Fruit fly (Drosophila melanogaster) whole organism, embryonic: ENCODE data around the gene mRpL3.
A peak's percentile ranks its signal among the peaks of the same experiment; 100 is the strongest.

ENCODE experiments used
- Blimp-1 ChIP-seq: fragments of 200-800 bp; sonication (Bioruptor generic); optimal IDR thresholded peaks from 3 replicates; lab custom pipeline; 2018; ENCODE audit warnings: missing biosample characterization, missing genetic modification characterization, mild to moderate bottlenecking, moderate library complexity, missing genetic modification reagents
- CG10654 ChIP-seq: fragments of 200-800 bp; sonication (Bioruptor generic); optimal IDR thresholded peaks from 2 replicates; lab custom pipeline; 2016; ENCODE audit warnings: missing biosample characterization, missing genetic modification characterization
- CG11093 ChIP-seq: fragments of 200-800 bp; sonication (Bioruptor generic); IDR thresholded peaks from 3 replicates; pipeline ENCODE4 v1.3.6; 2022; ENCODE audit warnings: missing biosample characterization, missing genetic modification characterization
- CG11723 ChIP-seq: fragments of 200-800 bp; sonication (Bioruptor generic); optimal IDR thresholded peaks from 2 replicates; lab custom pipeline; 2017; ENCODE audit warnings: missing biosample characterization, mild to moderate bottlenecking, missing genetic modification characterization
- CG12219 ChIP-seq: fragments of 200-800 bp; sonication (Bioruptor generic); optimal IDR thresholded peaks from 3 replicates; lab custom pipeline; 2018; ENCODE audit warnings: missing biosample characterization, mild to moderate bottlenecking, missing genetic modification characterization
- CG12391 ChIP-seq: fragments of 200-800 bp; sonication (Bioruptor generic); optimal IDR thresholded peaks from 3 replicates; lab custom pipeline; 2018; ENCODE audit warnings: missing biosample characterization, mild to moderate bottlenecking, missing genetic modification characterization, moderate library complexity
- CG12942 ChIP-seq: fragments of 200-800 bp; sonication (Bioruptor generic); optimal IDR thresholded peaks from 3 replicates; lab custom pipeline; 2016; ENCODE audit warnings: missing biosample characterization, missing genetic modification characterization
- CG15011 ChIP-seq: fragments of 200-800 bp; sonication (Bioruptor generic); optimal IDR thresholded peaks from 3 replicates; lab custom pipeline; 2018; ENCODE audit warnings: missing biosample characterization, mild to moderate bottlenecking, missing genetic modification characterization
- CG16815 ChIP-seq: fragments of 200-800 bp; sonication (Bioruptor generic); optimal IDR thresholded peaks from 3 replicates; lab custom pipeline; 2017; ENCODE audit warnings: missing biosample characterization, mild to moderate bottlenecking, missing genetic modification characterization
- CG17359 ChIP-seq: fragments of 200-800 bp; sonication (Bioruptor generic); optimal IDR thresholded peaks from 3 replicates; lab custom pipeline; 2018; ENCODE audit warnings: missing biosample characterization, mild to moderate bottlenecking, missing genetic modification characterization, moderate library complexity
- CG2116 ChIP-seq: fragments of 200-800 bp; sonication (Bioruptor generic); optimal IDR thresholded peaks from 3 replicates; lab custom pipeline; 2018; ENCODE audit warnings: missing biosample characterization, mild to moderate bottlenecking, missing genetic modification characterization
- CG2875 ChIP-seq: fragments of 200-800 bp; sonication (Bioruptor generic); optimal IDR thresholded peaks from 2 replicates; lab custom pipeline; 2017; ENCODE audit warnings: missing biosample characterization, mild to moderate bottlenecking, missing genetic modification characterization, missing genetic modification reagents
- CG2889 ChIP-seq: fragments of 200-800 bp; sonication (Bioruptor generic); IDR thresholded peaks from 3 replicates; pipeline ENCODE4 v1.3.6; 2022; ENCODE audit warnings: missing biosample characterization, missing genetic modification characterization
- CG32772 ChIP-seq: fragments of 200-800 bp; sonication (Bioruptor generic); IDR thresholded peaks from 2 replicates; pipeline ENCODE4 v1.3.6; 2022; ENCODE audit warnings: missing biosample characterization, missing genetic modification characterization
- CG4328 ChIP-seq: fragments of 200-800 bp; sonication (Bioruptor generic); optimal IDR thresholded peaks from 3 replicates; lab custom pipeline; 2017; ENCODE audit warnings: missing biosample characterization, missing genetic modification reagents, missing genetic modification characterization
- CG4820 ChIP-seq: fragments of 200-800 bp; sonication (Bioruptor generic); optimal IDR thresholded peaks from 3 replicates; lab custom pipeline; 2016; ENCODE audit warnings: missing biosample characterization, missing genetic modification characterization
- CG6791 ChIP-seq: fragments of 200-800 bp; sonication (Bioruptor generic); IDR thresholded peaks from 3 replicates; pipeline ENCODE4 v1.3.6; 2022; ENCODE audit warnings: missing biosample characterization, missing genetic modification characterization; ENCODE audit not compliant: partially characterized antibody
- CG7372 ChIP-seq: fragments of 200-800 bp; sonication (Bioruptor generic); IDR thresholded peaks from 2 replicates; pipeline ENCODE4 v1.3.6; 2022; ENCODE audit warnings: missing biosample characterization, missing genetic modification characterization
- CG8388 ChIP-seq: fragments of 200-800 bp; sonication (Bioruptor generic); optimal IDR thresholded peaks from 2 replicates; lab custom pipeline; 2019; ENCODE audit warnings: missing biosample characterization, mild to moderate bottlenecking, missing genetic modification characterization, moderate library complexity
- CG8765 ChIP-seq: fragments of 200-800 bp; sonication (Bioruptor generic); IDR thresholded peaks from 2 replicates; pipeline ENCODE4 v1.3.6; 2022; ENCODE audit warnings: missing biosample characterization, missing genetic modification characterization
- CG9727 ChIP-seq: fragments of 200-800 bp; sonication (Bioruptor generic); optimal IDR thresholded peaks from 3 replicates; lab custom pipeline; 2017; ENCODE audit warnings: missing biosample characterization, mild to moderate bottlenecking, missing genetic modification characterization
- Dip2 ChIP-seq: fragments of 200-800 bp; sonication (Bioruptor generic); IDR thresholded peaks from 2 replicates; pipeline ENCODE4 v1.3.6; 2022; ENCODE audit warnings: missing biosample characterization, missing genetic modification characterization
- Dll ChIP-seq: fragments of 200-800 bp; sonication (Bioruptor generic); IDR thresholded peaks from 4 replicates; pipeline ENCODE4 v1.3.6; 2022; ENCODE audit warnings: missing biosample characterization, missing genetic modification characterization; ENCODE audit not compliant: partially characterized antibody
- Eip74EF ChIP-seq, 2 experiments: fragments of 200-800 bp in 1 of 2; fragments of >200 bp in 1 of 2; sonication (Bioruptor generic) in 1 of 2; optimal IDR thresholded peaks; 2 replicates each; lab custom pipeline; 2017 to 2019; ENCODE audit warnings: missing biosample characterization in 2 of 2, missing genetic modification characterization in 2 of 2, mild to moderate bottlenecking in 1 of 2, moderate library complexity in 1 of 2
- Fer2 ChIP-seq: fragments of 200-800 bp; sonication (Bioruptor generic); optimal IDR thresholded peaks from 2 replicates; lab custom pipeline; 2018; ENCODE audit warnings: missing biosample characterization, mild to moderate bottlenecking, missing genetic modification characterization, moderate library complexity
- Med ChIP-seq: fragments of 200-800 bp; sonication (Bioruptor generic); peaks from one replicate; lab custom pipeline; 2016; ENCODE audit warnings: missing biosample characterization, missing genetic modification characterization, mild to moderate bottlenecking, inconsistent platforms, moderate library complexity
- Myb ChIP-seq: fragments of 200-800 bp; sonication (Bioruptor generic); optimal IDR thresholded peaks from 2 replicates; lab custom pipeline; 2016; ENCODE audit warnings: missing biosample characterization, missing genetic modification characterization
- NK7.1 ChIP-seq: fragments of 200-800 bp; sonication (Bioruptor generic); optimal IDR thresholded peaks from 3 replicates; lab custom pipeline; 2016; ENCODE audit warnings: missing biosample characterization, missing genetic modification characterization
- Sry-δ ChIP-seq: fragments of 200-800 bp; sonication (Bioruptor generic); optimal IDR thresholded peaks from 2 replicates; lab custom pipeline; 2016; ENCODE audit warnings: missing biosample characterization, missing genetic modification characterization
- al ChIP-seq: fragments of 200-800 bp; sonication (Bioruptor generic); IDR thresholded peaks from 2 replicates; pipeline ENCODE4 v1.3.6; 2022; ENCODE audit warnings: missing biosample characterization, missing genetic modification characterization
- aop ChIP-seq: fragments of 200-800 bp; sonication (Bioruptor generic); IDR thresholded peaks from 2 replicates; pipeline ENCODE4 v1.3.6; 2022; ENCODE audit warnings: missing biosample characterization, missing genetic modification characterization
- bab2 ChIP-seq: fragments of 200-800 bp; sonication (Bioruptor generic); optimal IDR thresholded peaks from 2 replicates; lab custom pipeline; 2016; ENCODE audit warnings: missing biosample characterization, missing genetic modification characterization
- br ChIP-seq: fragments of >200 bp; optimal IDR thresholded peaks from 2 replicates; lab custom pipeline; 2017
- chif ChIP-seq, 2 experiments: fragments of 200-800 bp; sonication (Bioruptor generic); optimal IDR thresholded peaks; 3 replicates each; lab custom pipeline; 2016; ENCODE audit warnings: missing biosample characterization in 2 of 2, missing genetic modification characterization in 2 of 2
- corto ChIP-seq: fragments of 200-800 bp; sonication (Bioruptor generic); optimal IDR thresholded peaks from 2 replicates; lab custom pipeline; 2016; ENCODE audit warnings: missing biosample characterization, mild to moderate bottlenecking, missing genetic modification characterization, moderate library complexity
- dmrt11E ChIP-seq: fragments of 200-800 bp; sonication (Bioruptor generic); optimal IDR thresholded peaks from 3 replicates; lab custom pipeline; 2018; ENCODE audit warnings: missing biosample characterization, mild to moderate bottlenecking, missing genetic modification characterization, moderate library complexity
- fd96Cb ChIP-seq: fragments of 200-800 bp; sonication (Bioruptor generic); optimal IDR thresholded peaks from 2 replicates; lab custom pipeline; 2018; ENCODE audit warnings: missing biosample characterization, mild to moderate bottlenecking, missing genetic modification characterization, moderate library complexity
- gce ChIP-seq: fragments of 200-800 bp; sonication (Bioruptor generic); IDR thresholded peaks from 3 replicates; pipeline ENCODE4 v1.3.6; 2022; ENCODE audit warnings: missing biosample characterization, missing genetic modification characterization
- gsb ChIP-seq: fragments of 200-800 bp; sonication (Bioruptor generic); IDR thresholded peaks from 2 replicates; pipeline ENCODE4 v1.3.6; 2022; ENCODE audit warnings: missing biosample characterization, missing genetic modification characterization
- ind ChIP-seq: fragments of 200-800 bp; sonication (Bioruptor generic); optimal IDR thresholded peaks from 3 replicates; lab custom pipeline; 2016; ENCODE audit warnings: missing biosample characterization, missing genetic modification characterization
- kah ChIP-seq: fragments of 200-800 bp; sonication (Bioruptor generic); optimal IDR thresholded peaks from 2 replicates; lab custom pipeline; 2018; ENCODE audit warnings: missing biosample characterization, mild to moderate bottlenecking, missing genetic modification characterization
- p53 ChIP-seq: fragments of 200-800 bp; sonication (Bioruptor generic); optimal IDR thresholded peaks from 2 replicates; lab custom pipeline; 2016; ENCODE audit warnings: missing biosample characterization, missing genetic modification characterization
- phol ChIP-seq: fragments of 200-800 bp; sonication (Bioruptor generic); optimal IDR thresholded peaks from 3 replicates; lab custom pipeline; 2018; ENCODE audit warnings: missing biosample characterization, mild to moderate bottlenecking, missing genetic modification characterization, moderate library complexity
- prd ChIP-seq, 3 experiments: fragments of >200 bp in 2 of 3; fragments of 200-800 bp in 1 of 3; sonication (Bioruptor generic) in 1 of 3; optimal IDR thresholded peaks in 2 of 3; IDR thresholded peaks in 1 of 3; 2 replicates in 2 of 3; 3 replicates in 1 of 3; pipeline versions ENCODE4 v1.3.6 to Lab custom; 2017 to 2022; ENCODE audit warnings: missing biosample characterization in 1 of 3, missing genetic modification characterization in 1 of 3
- sima ChIP-seq: fragments of 200-800 bp; sonication (Bioruptor generic); optimal IDR thresholded peaks from 2 replicates; lab custom pipeline; 2016; ENCODE audit warnings: missing biosample characterization, missing genetic modification characterization
- tna ChIP-seq: fragments of 200-800 bp; sonication (Bioruptor generic); IDR thresholded peaks from 2 replicates; pipeline ENCODE4 v1.3.6; 2022; ENCODE audit warnings: missing biosample characterization, missing genetic modification characterization; ENCODE audit not compliant: partially characterized antibody
- tup ChIP-seq: fragments of 200-800 bp; sonication (Bioruptor generic); optimal IDR thresholded peaks from 2 replicates; lab custom pipeline; 2016; ENCODE audit warnings: missing biosample characterization, mild to moderate bottlenecking, missing genetic modification characterization, moderate library complexity

Gene mRpL3

DNA sequence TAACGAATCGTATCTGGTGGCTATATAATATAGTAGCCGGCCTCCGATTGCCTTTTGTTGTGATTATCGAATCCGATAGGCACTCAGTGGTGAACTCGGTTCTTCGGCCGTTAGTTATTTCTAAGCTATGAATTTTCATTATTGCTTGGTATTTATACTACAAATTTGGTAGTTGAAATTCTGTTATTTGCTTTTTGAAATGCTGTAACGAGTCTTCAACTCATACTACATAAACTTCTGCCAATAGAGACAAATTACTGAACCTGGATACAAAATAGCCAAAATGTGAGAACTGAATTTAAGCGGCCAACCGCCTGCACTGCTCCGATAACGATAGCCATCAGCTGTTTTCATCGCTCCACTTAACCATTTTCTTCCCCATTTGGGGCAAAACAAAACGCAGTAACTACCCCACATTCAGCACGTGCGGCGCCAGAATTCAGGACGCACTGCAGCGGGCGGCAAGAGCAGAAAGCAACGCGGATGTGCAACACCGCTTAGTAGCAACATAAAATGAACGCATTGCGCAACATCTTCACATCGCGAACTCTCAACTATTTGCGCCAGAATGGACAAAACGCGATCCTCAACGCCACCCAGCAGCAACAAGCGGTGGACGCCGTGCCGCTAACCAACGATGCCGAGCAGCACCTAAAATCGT lies 22.0 kb upstream of the mRpL3 start, which contains the start of the genes CG11679 and CG8206 (continued):
- no peak for TF ChIP-seq sima (GFP tag; lab: Kevin White, UChicago)
- TF ChIP-seq CG9727 (GFP tag; lab: Kevin White, UChicago): peak; percentile 20
- no peak for TF ChIP-seq fd96Cb
- TF ChIP-seq Dll (GFP tag; lab: Robert Waterston, UW): peak; percentile 66
- TF ChIP-seq CG12391 (tag; lab: Kevin White, UChicago): peak; percentile 44
- no peak for TF ChIP-seq CG2875 (GFP tag; lab: Kevin White, UChicago)
- TF ChIP-seq prd (optimal IDR thresholded peaks at IDR 0.05; lab: Kevin White, UChicago): no peak
- TF ChIP-seq prd (GFP tag; IDR thresholded peaks at IDR 0.05; lab: Robert Waterston, UW): peak; percentile 47; the same call in 1 of the 3 replicates

DNA sequence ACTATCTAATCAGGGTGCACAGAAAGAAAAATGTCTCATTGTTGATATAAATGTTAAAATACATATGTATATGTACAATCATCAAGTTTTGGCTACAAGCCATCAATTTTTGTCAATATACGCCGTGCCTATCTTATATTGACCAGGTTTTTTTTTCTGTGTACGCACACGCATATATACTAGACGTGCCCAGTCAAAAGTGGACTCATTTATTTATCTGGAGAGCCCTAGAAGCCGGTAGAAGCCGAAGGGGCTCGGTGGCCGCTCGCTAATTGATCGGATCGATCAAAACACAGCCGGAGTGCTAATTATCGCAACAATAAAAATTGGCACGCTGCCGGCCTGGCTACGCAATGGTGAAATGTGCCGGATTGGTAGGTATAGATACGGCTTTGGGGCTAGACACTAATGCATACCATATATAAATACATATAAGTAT lies 20.7 kb upstream of the mRpL3 start:
- TF ChIP-seq Dip2: no peak
- peak; percentile 54 for TF ChIP-seq Fer2 (tag; lab: Kevin White, UChicago)
- TF ChIP-seq CG10654 (GFP tag; lab: Kevin White, UChicago): peak; percentile 31
- TF ChIP-seq CG8388: peak; percentile 50
- peak in 1 of 2 experiments; percentile 43 for TF ChIP-seq Eip74EF (GFP tag; optimal IDR thresholded peaks at IDR 0.05; lab: Kevin White, UChicago)
- peak; percentile 66; the same call in 1 of the 2 replicates for TF ChIP-seq al (GFP tag; lab: Robert Waterston, UW)
- TF ChIP-seq NK7.1: peak; percentile 47
- TF ChIP-seq CG12942: peak; percentile 30
- TF ChIP-seq CG15011: peak; percentile 41
- peak; percentile 67 for TF ChIP-seq ind (GFP tag; lab: Kevin White, UChicago)
- TF ChIP-seq tup (GFP tag; lab: Kevin White, UChicago): no peak
- peak; percentile 69 for TF ChIP-seq CG32772 (GFP tag; lab: Robert Waterston, UW)
- no peak for TF ChIP-seq CG8765 (GFP tag; lab: Robert Waterston, UW)
- peak; percentile 56 for TF ChIP-seq bab2
- peak; percentile 21 for TF ChIP-seq CG4820 (GFP tag; lab: Kevin White, UChicago)
- TF ChIP-seq Med: peak; percentile 91
- TF ChIP-seq CG16815 (GFP tag; lab: Kevin White, UChicago): peak; percentile 48
- no peak for TF ChIP-seq CG6791 (GFP tag; lab: Robert Waterston, UW)
- TF ChIP-seq aop (GFP tag; lab: Robert Waterston, UW): no peak
- TF ChIP-seq CG17359: peak; percentile 79
- peak; percentile 59; the same call in 1 of the 3 replicates for TF ChIP-seq CG2889 (GFP tag; lab: Robert Waterston, UW)
- peak; percentile 57; the same call in 1 of the 2 replicates for TF ChIP-seq CG7372 (GFP tag; lab: Robert Waterston, UW)
- TF ChIP-seq gce (GFP tag; lab: Robert Waterston, UW): no peak
- peak; percentile 22 for TF ChIP-seq corto (GFP tag; lab: Kevin White, UChicago)
- TF ChIP-seq chif (GFP tag; optimal IDR thresholded peaks at IDR 0.05; lab: Kevin White, UChicago): peak in 1 of 2 experiments; percentile 40
- TF ChIP-seq dmrt11E (tag; lab: Kevin White, UChicago): peak; percentile 38
- TF ChIP-seq CG4328: peak; percentile 58
- TF ChIP-seq CG11723 (GFP tag; lab: Kevin White, UChicago): no peak
- TF ChIP-seq Myb: peak; percentile 16
- TF ChIP-seq CG2116: peak; percentile 26
- peak; percentile 48 for TF ChIP-seq Blimp-1 (GFP tag; lab: Kevin White, UChicago)
- peak; percentile 12 for TF ChIP-seq Sry-δ (GFP tag; lab: Kevin White, UChicago)
- TF ChIP-seq gsb (GFP tag; lab: Robert Waterston, UW): peak; percentile 70
- TF ChIP-seq kah: peak; percentile 23
- no peak for TF ChIP-seq tna (GFP tag; lab: Robert Waterston, UW)
- TF ChIP-seq br (lab: Kevin White, UChicago): no peak
- peak; percentile 52 for TF ChIP-seq phol (tag; lab: Kevin White, UChicago)
- peak; percentile 67 for TF ChIP-seq CG12219
- TF ChIP-seq CG11093 (GFP tag; lab: Robert Waterston, UW): no peak
- no peak for TF ChIP-seq p53 (GFP tag; lab: Kevin White, UChicago)
